Fruit fly (Drosophila melanogaster) whole organism, embryonic: ENCODE data around the gene bon.

Experiments used
- CG11723 ChIP-seq: fragments of 200-800 bp; sonication (Bioruptor generic); optimal IDR thresholded peaks from 2 replicates; lab custom pipeline; 2017; ENCODE audit warnings: missing biosample characterization, mild to moderate bottlenecking, missing genetic modification characterization
- CG12769 ChIP-seq: fragments of 200-800 bp; sonication (Bioruptor generic); optimal IDR thresholded peaks from 2 replicates; lab custom pipeline; 2019; ENCODE audit warnings: missing biosample characterization, mild to moderate bottlenecking, missing genetic modification characterization, moderate library complexity
- CG17385 ChIP-seq: fragments of 200-800 bp; sonication (Bioruptor generic); optimal IDR thresholded peaks from 3 replicates; lab custom pipeline; 2018; ENCODE audit warnings: missing biosample characterization, mild to moderate bottlenecking, missing genetic modification characterization
- CG17829 ChIP-seq: fragments of 200-800 bp; optimal IDR thresholded peaks from 2 replicates; lab custom pipeline; 2019; ENCODE audit warnings: missing biosample characterization, mild to moderate bottlenecking, missing genetic modification characterization, moderate library complexity
- CG4282 ChIP-seq: fragments of 200-800 bp; sonication (Bioruptor generic); optimal IDR thresholded peaks from 2 replicates; lab custom pipeline; 2016; ENCODE audit warnings: missing biosample characterization, missing genetic modification characterization
- CG8478 ChIP-seq: fragments of >200 bp; optimal IDR thresholded peaks from 2 replicates; lab custom pipeline; 2018
- CG8944 ChIP-seq: fragments of 200-800 bp; sonication (Bioruptor generic); optimal IDR thresholded peaks from 3 replicates; lab custom pipeline; 2016; ENCODE audit warnings: missing biosample characterization, missing genetic modification characterization
- NC2β ChIP-seq: fragments of 200-800 bp; sonication (Bioruptor generic); optimal IDR thresholded peaks from 2 replicates; lab custom pipeline; 2016; ENCODE audit warnings: missing biosample characterization, missing genetic modification characterization
- gfzf ChIP-seq: fragments of 200-800 bp; sonication (Bioruptor generic); optimal IDR thresholded peaks from 2 replicates; lab custom pipeline; 2016; ENCODE audit warnings: missing biosample characterization, mild to moderate bottlenecking, missing genetic modification characterization, moderate library complexity
- ranshi ChIP-seq: fragments of 200-800 bp; sonication (Bioruptor generic); IDR thresholded peaks from 2 replicates; pipeline ENCODE4 v1.3.6; 2022; ENCODE audit warnings: missing biosample characterization, missing genetic modification characterization
- scrt ChIP-seq: fragments of 200-800 bp; sonication (Bioruptor generic); optimal IDR thresholded peaks from 2 replicates; lab custom pipeline; 2018; ENCODE audit warnings: missing biosample characterization, mild to moderate bottlenecking, missing genetic modification characterization, moderate library complexity
- sr ChIP-seq: fragments of 200-800 bp; sonication (Bioruptor generic); IDR thresholded peaks from 3 replicates; pipeline ENCODE4 v1.3.6; 2022; ENCODE audit warnings: missing biosample characterization, missing genetic modification characterization
- ssp ChIP-seq: fragments of 200-800 bp; sonication (Bioruptor generic); IDR thresholded peaks from 2 replicates; pipeline ENCODE4 v1.3.6; 2022; ENCODE audit warnings: missing biosample characterization, missing genetic modification characterization

dm6 chr3R:20563830-20564421 lies 29.0 kb upstream of the bon start, which contains the start of gene CG10877:
- TF ChIP-seq scrt (no peak), CG4282 (GFP tag; lab: Kevin White, UChicago) (no peak), CG12769 (no peak), NC2β (GFP tag; lab: Kevin White, UChicago) (no peak), CG17385 (no peak), ranshi (GFP tag; lab: Robert Waterston, UW) (no peak), CG11723 (no peak), CG17829 (tag; lab: Kevin White, UChicago) (no peak), ssp (no peak), sr (GFP tag; lab: Robert Waterston, UW) (no peak), CG8944 (GFP tag; lab: Kevin White, UChicago) (no peak), CG8478 (lab: Kevin White, UChicago) (no peak), gfzf (GFP tag; lab: Kevin White, UChicago) (no peak)
